Worm (Caenorhabditis elegans) whole organism, L2 larva: ENCODE results near the gene R09A8.9.

Source experiments
- C34F6.9 ChIP-seq: fragments of 150-350 bp; optimal IDR thresholded peaks from 2 replicates; lab custom pipeline; 2014; ENCODE audit warnings: missing biosample characterization, missing genetic modification characterization
- F13H6.1 ChIP-seq: sonication (generic microtip); optimal IDR thresholded peaks from 2 replicates; lab custom pipeline; 2016; ENCODE audit warnings: missing genetic modification characterization, missing compliant biosample characterization
- Y55F3AM.14 ChIP-seq: fragments of 200-800 bp; sonication (Bioruptor generic); optimal IDR thresholded peaks from 2 replicates; lab custom pipeline; 2018; ENCODE audit warnings: mild to moderate bottlenecking, missing genetic modification characterization, missing compliant biosample characterization
- ZK546.5 ChIP-seq: sonication (generic microtip); optimal IDR thresholded peaks from 2 replicates; lab custom pipeline; 2017; ENCODE audit warnings: missing biosample characterization, missing genetic modification characterization
- alr-1 ChIP-seq: fragments of 150-350 bp; optimal IDR thresholded peaks from 2 replicates; lab custom pipeline; 2014; ENCODE audit warnings: missing biosample characterization, missing genetic modification characterization
- blmp-1 ChIP-seq: sonication (generic microtip); optimal IDR thresholded peaks from 2 replicates; lab custom pipeline; 2017; ENCODE audit warnings: missing genetic modification characterization, mild to moderate bottlenecking, missing compliant biosample characterization, antibody characterized with exemption, moderate library complexity; ENCODE audit not compliant: insufficient read depth
- ceh-16 ChIP-seq: fragments of 150-350 bp; optimal IDR thresholded peaks from 2 replicates; lab custom pipeline; 2014; ENCODE audit warnings: missing biosample characterization, missing genetic modification characterization
- ceh-82 ChIP-seq: fragments of 150-350 bp; optimal IDR thresholded peaks from 2 replicates; lab custom pipeline; 2014; ENCODE audit warnings: missing biosample characterization, missing genetic modification characterization
- crh-2 ChIP-seq: sonication (generic microtip); optimal IDR thresholded peaks from 2 replicates; lab custom pipeline; 2017; ENCODE audit warnings: missing biosample characterization, missing genetic modification characterization
- dmd-4 ChIP-seq: sonication (generic microtip); optimal IDR thresholded peaks from 2 replicates; lab custom pipeline; 2017; ENCODE audit warnings: missing biosample characterization, missing genetic modification characterization
- egl-27 ChIP-seq: sonication (generic microtip); optimal IDR thresholded peaks from 3 replicates; lab custom pipeline; 2017; ENCODE audit warnings: missing biosample characterization, missing genetic modification reagents, missing genetic modification characterization
- elt-1 ChIP-seq: fragments of 150-350 bp; optimal IDR thresholded peaks from 2 replicates; lab custom pipeline; 2014; ENCODE audit warnings: missing biosample characterization, missing genetic modification characterization
- elt-3 ChIP-seq: sonication (generic microtip); optimal IDR thresholded peaks from 2 replicates; lab custom pipeline; 2017; ENCODE audit warnings: missing biosample characterization, missing genetic modification characterization
- fos-1 ChIP-seq: fragments of 150-350 bp; optimal IDR thresholded peaks from 2 replicates; lab custom pipeline; 2014; ENCODE audit warnings: missing biosample characterization, missing genetic modification characterization
- gmeb-1 ChIP-seq: fragments of 150-350 bp; optimal IDR thresholded peaks from 2 replicates; lab custom pipeline; 2014; ENCODE audit warnings: missing biosample characterization, missing genetic modification characterization
- lin-11 ChIP-seq: fragments of 150-350 bp; sonication (generic microtip); optimal IDR thresholded peaks from 2 replicates; lab custom pipeline; 2014; ENCODE audit warnings: missing biosample characterization, missing genetic modification characterization, inconsistent platforms, mixed read lengths
- lin-13 ChIP-seq: fragments of 150-350 bp; optimal IDR thresholded peaks from 2 replicates; lab custom pipeline; 2014; ENCODE audit warnings: missing biosample characterization, missing genetic modification reagents, missing genetic modification characterization
- lin-39 ChIP-seq: fragments of 150-350 bp; optimal IDR thresholded peaks from 2 replicates; lab custom pipeline; 2014; ENCODE audit warnings: missing biosample characterization, missing genetic modification reagents, missing genetic modification characterization
- lsy-2 ChIP-seq, 2 experiments: fragments of 150-350 bp in 1 of 2; sonication (generic microtip) in 1 of 2; optimal IDR thresholded peaks; 2 replicates each; lab custom pipeline; 2014 to 2017; ENCODE audit warnings: missing biosample characterization in 2 of 2, missing genetic modification characterization in 2 of 2
- mbf-1 ChIP-seq: sonication (generic microtip); optimal IDR thresholded peaks from 2 replicates; lab custom pipeline; 2017; ENCODE audit warnings: missing biosample characterization, missing genetic modification characterization
- mdl-1 ChIP-seq, 2 experiments: fragments of 150-350 bp in 1 of 2; sonication (generic microtip) in 1 of 2; optimal IDR thresholded peaks; 2 replicates each; lab custom pipeline; 2017; ENCODE audit warnings: missing biosample characterization in 2 of 2, missing genetic modification characterization in 2 of 2
- nhr-10 ChIP-seq: sonication (generic microtip); optimal IDR thresholded peaks from 2 replicates; lab custom pipeline; 2017; ENCODE audit warnings: missing biosample characterization, missing genetic modification characterization
- nhr-11 ChIP-seq: fragments of 150-350 bp; optimal IDR thresholded peaks from 2 replicates; lab custom pipeline; 2014; ENCODE audit warnings: missing biosample characterization, missing genetic modification characterization
- nhr-129 ChIP-seq: fragments of 150-350 bp; optimal IDR thresholded peaks from 2 replicates; lab custom pipeline; 2014; ENCODE audit warnings: missing biosample characterization, missing genetic modification characterization
- nhr-21 ChIP-seq: fragments of 150-350 bp; optimal IDR thresholded peaks from 2 replicates; lab custom pipeline; 2014; ENCODE audit warnings: missing biosample characterization, missing genetic modification characterization
- nhr-237 ChIP-seq: fragments of 150-350 bp; optimal IDR thresholded peaks from 2 replicates; lab custom pipeline; 2014; ENCODE audit warnings: missing biosample characterization, missing genetic modification characterization
- nhr-25 ChIP-seq: fragments of 150-350 bp; sonication (generic microtip); optimal IDR thresholded peaks from 3 replicates; lab custom pipeline; 2014; ENCODE audit warnings: missing biosample characterization, missing genetic modification characterization
- nhr-6 ChIP-seq: fragments of 150-350 bp; optimal IDR thresholded peaks from 2 replicates; lab custom pipeline; 2014; ENCODE audit warnings: missing biosample characterization, missing genetic modification characterization
- nhr-77 ChIP-seq: fragments of 150-350 bp; optimal IDR thresholded peaks from 2 replicates; lab custom pipeline; 2014; ENCODE audit warnings: missing biosample characterization, missing genetic modification characterization
- peb-1 ChIP-seq: fragments of 150-350 bp; optimal IDR thresholded peaks from 2 replicates; lab custom pipeline; 2014; ENCODE audit warnings: missing biosample characterization, missing genetic modification characterization
- sem-4 ChIP-seq: fragments of 150-350 bp; optimal IDR thresholded peaks from 2 replicates; lab custom pipeline; 2014; ENCODE audit warnings: missing biosample characterization, missing genetic modification reagents, missing genetic modification characterization
- sma-3 ChIP-seq: sonication (generic microtip); optimal IDR thresholded peaks from 2 replicates; lab custom pipeline; 2016; ENCODE audit warnings: missing genetic modification reagents, missing genetic modification characterization, missing compliant biosample characterization
- sma-9 ChIP-seq, 2 experiments: fragments of 150-350 bp in 1 of 2; sonication (generic microtip) in 1 of 2; optimal IDR thresholded peaks; 2 replicates each; lab custom pipeline; 2014 to 2016; ENCODE audit warnings: missing genetic modification characterization in 2 of 2, mild to moderate bottlenecking in 1 of 2, missing biosample characterization in 1 of 2, missing compliant biosample characterization in 1 of 2, missing genetic modification reagents in 1 of 2, moderate library complexity in 1 of 2
- snpc-4 ChIP-seq: fragments of 150-350 bp; optimal IDR thresholded peaks from 2 replicates; lab custom pipeline; 2014; ENCODE audit warnings: missing biosample characterization, missing genetic modification characterization
- unc-55 ChIP-seq: fragments of 150-350 bp; sonication (generic microtip); optimal IDR thresholded peaks from 3 replicates; lab custom pipeline; 2014; ENCODE audit warnings: missing biosample characterization, missing genetic modification reagents, missing genetic modification characterization
- unc-62 ChIP-seq: fragments of 150-350 bp; optimal IDR thresholded peaks from 2 replicates; lab custom pipeline; 2014; ENCODE audit warnings: missing biosample characterization, missing genetic modification reagents, missing genetic modification characterization
- ztf-11 ChIP-seq: sonication (generic microtip); optimal IDR thresholded peaks from 2 replicates; lab custom pipeline; 2017; ENCODE audit warnings: missing biosample characterization, missing genetic modification characterization
- ztf-4 ChIP-seq: fragments of 150-350 bp; optimal IDR thresholded peaks from 2 replicates; lab custom pipeline; 2014; ENCODE audit warnings: missing biosample characterization, missing genetic modification characterization

R09A8.9 gene

DNA sequence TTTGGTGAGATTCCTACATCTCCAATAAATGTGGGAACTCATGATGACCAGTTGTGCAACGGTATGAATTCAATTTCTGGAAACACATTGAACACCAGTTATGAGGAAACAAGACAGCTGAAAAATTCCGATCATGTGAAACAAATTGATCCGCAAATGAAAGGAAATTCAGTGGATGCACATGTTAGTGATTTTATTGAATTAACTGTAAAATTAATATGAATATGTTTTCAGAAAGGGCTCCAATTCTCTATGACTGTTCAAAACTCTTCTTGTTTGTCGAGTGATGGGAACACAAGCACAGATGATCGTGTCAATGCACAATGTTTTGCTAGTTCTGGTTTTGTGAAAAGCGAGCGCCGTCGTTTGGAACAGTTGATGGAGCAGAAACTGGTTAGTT, 16.6 kb downstream of the R09A8.9 start:
- TF ChIP-seq unc-62 = no peak

ce11 chrX:12627797-12628196, 24.1 kb downstream of the R09A8.9 start:
- peak; percentile 25 for TF ChIP-seq nhr-129 (tag; lab: Kevin White, UChicago)
- peak; percentile 92 for TF ChIP-seq sma-9 (GFP tag; optimal IDR thresholded peaks at IDR 0.05; lab: Kevin White, UChicago)
- TF ChIP-seq sma-9 (tag; optimal IDR thresholded peaks at IDR 0.05; lab: Kevin White, UChicago) = no peak
- TF ChIP-seq peb-1 (tag; lab: Kevin White, UChicago) = no peak
- no peak for TF ChIP-seq elt-1
- peak; percentile 55 for TF ChIP-seq sma-3 (GFP tag; lab: Kevin White, UChicago)
- TF ChIP-seq gmeb-1 (tag; lab: Kevin White, UChicago) = peak; percentile 22
- TF ChIP-seq crh-2 (tag; lab: Kevin White, UChicago) = peak; percentile 59
- TF ChIP-seq nhr-237 = no peak
- no peak for TF ChIP-seq lin-39 (tag; lab: Kevin White, UChicago)
- peak; percentile 94 for TF ChIP-seq fos-1
- no peak for TF ChIP-seq nhr-6 (tag; lab: Kevin White, UChicago)
- TF ChIP-seq mbf-1 (tag; lab: Kevin White, UChicago) = no peak
- no peak for TF ChIP-seq elt-3 (tag; lab: Kevin White, UChicago)
- peak; percentile 38 for TF ChIP-seq nhr-21 (tag; lab: Kevin White, UChicago)

DNA sequence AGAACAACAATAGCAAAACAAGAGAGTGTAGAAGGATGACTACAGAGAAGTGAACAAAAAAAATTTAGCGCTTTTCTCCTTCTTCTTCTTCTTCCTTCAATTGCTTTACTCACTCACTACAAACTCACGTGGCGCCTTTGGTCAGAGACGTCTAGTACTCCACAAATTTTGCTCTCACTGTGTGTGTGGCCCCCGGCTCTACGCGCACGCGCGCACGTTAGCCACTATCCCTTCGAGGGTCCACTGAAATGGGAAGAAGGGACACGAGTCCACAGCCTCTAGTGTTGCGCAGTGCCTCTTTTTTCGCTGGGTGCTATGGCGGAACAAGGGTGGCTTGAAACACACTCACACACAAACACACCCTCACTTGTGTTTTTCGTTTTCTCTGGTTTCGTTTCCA, 25.5 kb downstream of the R09A8.9 start:
- TF ChIP-seq ztf-4 (tag; lab: Kevin White, UChicago) (no peak), F13H6.1 (peak; percentile 30), sem-4 (tag; lab: Kevin White, UChicago) (no peak), unc-55 (GFP tag; lab: Kevin White, UChicago) (peak; percentile 27), ceh-16 (tag; lab: Kevin White, UChicago) (peak; percentile 16), Y55F3AM.14 (GFP tag; lab: Kevin White, UChicago) (no peak), sma-9 (GFP tag; optimal IDR thresholded peaks at IDR 0.05; lab: Kevin White, UChicago) (peak; percentile 53), sma-9 (tag; optimal IDR thresholded peaks at IDR 0.05; lab: Kevin White, UChicago) (no peak), nhr-77 (tag; lab: Kevin White, UChicago) (no peak), nhr-129 (tag; lab: Kevin White, UChicago) (peak; percentile 55), lsy-2 (tag; optimal IDR thresholded peaks at IDR 0.05; lab: Kevin White, UChicago) (peak in 1 of 2 experiments; percentile 27), egl-27 (tag; lab: Kevin White, UChicago) (no peak), ceh-82 (tag; lab: Kevin White, UChicago) (no peak), mdl-1 (tag; optimal IDR thresholded peaks at IDR 0.05; lab: Kevin White, UChicago) (peak; percentile 71 to 75), C34F6.9 (tag; lab: Kevin White, UChicago) (peak; percentile 47), elt-3 (tag; lab: Kevin White, UChicago) (no peak)

DNA sequence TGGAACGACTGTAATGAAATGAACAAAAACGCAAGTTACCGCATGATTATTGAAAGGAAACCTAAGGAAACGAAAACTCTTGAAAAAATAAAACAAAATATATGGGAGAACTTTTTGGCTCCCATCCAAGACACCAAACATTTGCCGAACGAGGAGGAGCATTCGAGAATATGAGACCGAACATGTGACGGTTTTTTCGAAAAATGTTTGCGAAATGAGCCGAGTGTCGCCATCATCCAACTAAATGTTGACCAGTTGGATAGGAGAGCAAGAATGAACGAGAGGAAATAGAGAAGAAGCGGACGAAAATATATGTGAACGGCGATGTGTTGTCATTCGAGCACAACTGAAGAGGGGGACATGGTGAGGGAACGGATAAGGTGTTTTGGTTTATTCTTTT, 26.3 kb downstream of the R09A8.9 start:
- no peak for TF ChIP-seq gmeb-1 (tag; lab: Kevin White, UChicago)
- no peak for TF ChIP-seq nhr-10 (tag; lab: Kevin White, UChicago)
- TF ChIP-seq mdl-1 (tag; optimal IDR thresholded peaks at IDR 0.05; lab: Kevin White, UChicago) = no peak
- no peak for TF ChIP-seq lin-39 (tag; lab: Kevin White, UChicago)
- TF ChIP-seq egl-27 (tag; lab: Kevin White, UChicago) = no peak
- no peak for TF ChIP-seq elt-3 (tag; lab: Kevin White, UChicago)
- TF ChIP-seq nhr-25 (tag; lab: Kevin White, UChicago) = no peak
- no peak for TF ChIP-seq unc-62
- TF ChIP-seq nhr-6 (tag; lab: Kevin White, UChicago) = no peak
- TF ChIP-seq ztf-4 (tag; lab: Kevin White, UChicago) = no peak

ce11 chrX:12630556-12630955, 26.8 kb downstream of the R09A8.9 start:
- no peak for TF ChIP-seq elt-3 (tag; lab: Kevin White, UChicago)
- TF ChIP-seq elt-1 = no peak
- no peak for TF ChIP-seq lin-13 (GFP tag; lab: Kevin White, UChicago)
- no peak for TF ChIP-seq lsy-2 (tag; optimal IDR thresholded peaks at IDR 0.05; lab: Kevin White, UChicago)
- peak; percentile 35 for TF ChIP-seq nhr-25 (tag; lab: Kevin White, UChicago)
- no peak for TF ChIP-seq ZK546.5 (tag; lab: Kevin White, UChicago)
- TF ChIP-seq nhr-11 = no peak
- no peak for TF ChIP-seq dmd-4
- peak; percentile 48 for TF ChIP-seq nhr-129 (tag; lab: Kevin White, UChicago)
- peak; percentile 80 for TF ChIP-seq sma-3 (GFP tag; lab: Kevin White, UChicago)
- TF ChIP-seq ztf-11 = no peak
- TF ChIP-seq blmp-1 (tag; lab: Kevin White, UChicago) = peak; percentile 73
- no peak for TF ChIP-seq lin-11
- TF ChIP-seq gmeb-1 (tag; lab: Kevin White, UChicago) = peak; percentile 39
- no peak for TF ChIP-seq nhr-10 (tag; lab: Kevin White, UChicago)
- TF ChIP-seq egl-27 (tag; lab: Kevin White, UChicago) = peak; percentile 13
- peak; percentile 94 for TF ChIP-seq sma-9 (GFP tag; optimal IDR thresholded peaks at IDR 0.05; lab: Kevin White, UChicago)
- TF ChIP-seq sma-9 (tag; optimal IDR thresholded peaks at IDR 0.05; lab: Kevin White, UChicago) = no peak
- no peak for TF ChIP-seq nhr-6 (tag; lab: Kevin White, UChicago)
- peak; percentile 3 for TF ChIP-seq Y55F3AM.14 (GFP tag; lab: Kevin White, UChicago)
- no peak for TF ChIP-seq peb-1 (tag; lab: Kevin White, UChicago)
- TF ChIP-seq unc-55 (GFP tag; lab: Kevin White, UChicago) = no peak
- TF ChIP-seq snpc-4 (tag; lab: Kevin White, UChicago) = no peak
- peak; percentile 51 to 61 for TF ChIP-seq mdl-1 (tag; optimal IDR thresholded peaks at IDR 0.05; lab: Kevin White, UChicago)
- TF ChIP-seq ceh-82 (tag; lab: Kevin White, UChicago) = no peak
- TF ChIP-seq nhr-21 (tag; lab: Kevin White, UChicago) = peak; percentile 70
- no peak for TF ChIP-seq alr-1 (tag; lab: Kevin White, UChicago)
- peak; percentile 72 for TF ChIP-seq fos-1
- TF ChIP-seq crh-2 (tag; lab: Kevin White, UChicago) = peak; percentile 65
- TF ChIP-seq F13H6.1 = peak; percentile 55
